Fruit fly (Drosophila melanogaster) Kc167 (cell line): ENCODE data around the gene Trmt6.

Experiments
- Sin3A ChIP-seq: fragments of >200 bp; optimal IDR thresholded peaks from 2 replicates; lab custom pipeline; 2018; ENCODE audit warnings: missing external identifiers
- h ChIP-seq: fragments of >200 bp; optimal IDR thresholded peaks from 3 replicates; lab custom pipeline; 2018; ENCODE audit warnings: missing external identifiers
- insv ChIP-seq: fragments of >200 bp; optimal IDR thresholded peaks from 3 replicates; lab custom pipeline; 2018; ENCODE audit warnings: missing external identifiers
- psq ChIP-seq: fragments of >200 bp; optimal IDR thresholded peaks from 2 replicates; lab custom pipeline; 2017; ENCODE audit warnings: missing external identifiers
- ttk ChIP-seq: sonication (Bioruptor generic); optimal IDR thresholded peaks from 2 replicates; lab custom pipeline; 2017; ENCODE audit warnings: missing external identifiers

DNA sequence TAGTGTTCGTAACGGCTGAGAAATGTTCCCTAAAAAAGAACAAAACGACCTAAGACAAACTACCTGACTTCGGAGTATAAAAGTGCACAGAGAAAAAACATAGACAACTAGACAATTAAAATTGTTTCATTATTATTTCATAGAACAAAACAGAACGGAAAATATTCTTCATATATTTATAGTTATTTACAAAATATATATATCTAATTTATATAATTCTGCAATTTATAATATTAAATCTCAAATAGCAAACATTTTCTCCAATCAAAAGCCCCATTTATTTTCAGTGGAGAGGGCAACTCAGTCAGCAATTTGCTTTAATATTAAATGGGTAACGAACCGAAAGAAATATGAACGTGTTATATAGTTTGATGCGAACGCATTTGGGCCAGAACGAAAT, 32.9 kb upstream of the Trmt6 start:
- TF ChIP-seq ttk (lab: Kevin White, UChicago), result no peak
- TF ChIP-seq insv (lab: Kevin White, UChicago), result no peak
- TF ChIP-seq Sin3A (lab: Kevin White, UChicago), result no peak
- TF ChIP-seq psq (lab: Kevin White, UChicago), result no peak
- TF ChIP-seq h (lab: Kevin White, UChicago), result no peak
